Fruit fly (Drosophila melanogaster) whole organism, embryonic: ENCODE results near the gene CG31459.

Experiments used
- Adf1 ChIP-seq: fragments of 200-800 bp; sonication (Bioruptor generic); IDR thresholded peaks from 2 replicates; pipeline ENCODE4 v1.3.6; 2022; ENCODE audit warnings: missing biosample characterization, missing genetic modification characterization
- CG10959 ChIP-seq: fragments of 200-800 bp; sonication (Bioruptor generic); IDR thresholded peaks from 2 replicates; pipeline ENCODE4 v1.3.6; 2022; ENCODE audit warnings: missing biosample characterization, missing genetic modification characterization
- CG11504 ChIP-seq: fragments of 200-800 bp; sonication (Bioruptor generic); optimal IDR thresholded peaks from 3 replicates; lab custom pipeline; 2019; ENCODE audit warnings: missing biosample characterization, mild to moderate bottlenecking, missing genetic modification characterization, moderate library complexity
- CG11695 ChIP-seq: fragments of 200-800 bp; sonication (Bioruptor generic); IDR thresholded peaks from 3 replicates; pipeline ENCODE4 v1.3.6; 2022; ENCODE audit warnings: missing biosample characterization, missing genetic modification characterization
- CG12219 ChIP-seq: fragments of 200-800 bp; sonication (Bioruptor generic); optimal IDR thresholded peaks from 3 replicates; lab custom pipeline; 2018; ENCODE audit warnings: missing biosample characterization, mild to moderate bottlenecking, missing genetic modification characterization
- CG12236 ChIP-seq: fragments of 200-800 bp; sonication (Bioruptor generic); optimal IDR thresholded peaks from 2 replicates; lab custom pipeline; 2016; ENCODE audit warnings: missing biosample characterization, missing genetic modification characterization
- CG13624 ChIP-seq: fragments of 200-800 bp; sonication (Bioruptor generic); optimal IDR thresholded peaks from 2 replicates; lab custom pipeline; 2016; ENCODE audit warnings: missing biosample characterization, missing genetic modification characterization
- CG13775 ChIP-seq: fragments of 200-800 bp; sonication (Bioruptor generic); optimal IDR thresholded peaks from 3 replicates; lab custom pipeline; 2017; ENCODE audit warnings: missing biosample characterization, mild to moderate bottlenecking, missing genetic modification characterization
- CG14710 ChIP-seq: fragments of 200-800 bp; sonication (Bioruptor generic); optimal IDR thresholded peaks from 3 replicates; lab custom pipeline; 2019; ENCODE audit warnings: missing biosample characterization, mild to moderate bottlenecking, missing genetic modification characterization, moderate library complexity
- CG17829 ChIP-seq: fragments of 200-800 bp; optimal IDR thresholded peaks from 2 replicates; lab custom pipeline; 2019; ENCODE audit warnings: missing biosample characterization, mild to moderate bottlenecking, missing genetic modification characterization, moderate library complexity
- CG2678 ChIP-seq: fragments of 200-800 bp; sonication (Bioruptor generic); optimal IDR thresholded peaks from 3 replicates; lab custom pipeline; 2019; ENCODE audit warnings: missing biosample characterization, mild to moderate bottlenecking, missing genetic modification characterization, moderate library complexity
- CG31388 ChIP-seq: fragments of 200-800 bp; sonication (Bioruptor generic); optimal IDR thresholded peaks from 2 replicates; lab custom pipeline; 2016; ENCODE audit warnings: missing biosample characterization, missing genetic modification characterization
- CG3407 ChIP-seq: fragments of 200-800 bp; sonication (Bioruptor generic); optimal IDR thresholded peaks from 2 replicates; lab custom pipeline; 2018; ENCODE audit warnings: missing biosample characterization, mild to moderate bottlenecking, missing genetic modification characterization
- CG34376 ChIP-seq: fragments of 200-800 bp; sonication (Bioruptor generic); optimal IDR thresholded peaks from 2 replicates; lab custom pipeline; 2018; ENCODE audit warnings: missing biosample characterization, mild to moderate bottlenecking, missing genetic modification characterization
- CG3995 ChIP-seq: fragments of 200-800 bp; sonication (Bioruptor generic); optimal IDR thresholded peaks from 3 replicates; lab custom pipeline; 2016; ENCODE audit warnings: missing biosample characterization, missing genetic modification characterization
- CG4424 ChIP-seq: fragments of 200-800 bp; sonication (Bioruptor generic); optimal IDR thresholded peaks from 3 replicates; lab custom pipeline; 2016; ENCODE audit warnings: missing biosample characterization, missing genetic modification characterization
- CG7271 ChIP-seq: fragments of 200-800 bp; sonication (Bioruptor generic); optimal IDR thresholded peaks from 2 replicates; lab custom pipeline; 2018; ENCODE audit warnings: missing biosample characterization, mild to moderate bottlenecking, missing genetic modification characterization, moderate library complexity
- CG7963 ChIP-seq: fragments of 200-800 bp; sonication (Bioruptor generic); IDR thresholded peaks from 3 replicates; pipeline ENCODE4 v1.3.6; 2022; ENCODE audit warnings: missing biosample characterization, missing genetic modification characterization; ENCODE audit not compliant: partially characterized antibody
- CG8089 ChIP-seq: fragments of 200-800 bp; sonication (Bioruptor generic); optimal IDR thresholded peaks from 3 replicates; lab custom pipeline; 2016; ENCODE audit warnings: missing biosample characterization, missing genetic modification characterization
- CG8388 ChIP-seq: fragments of 200-800 bp; sonication (Bioruptor generic); optimal IDR thresholded peaks from 2 replicates; lab custom pipeline; 2019; ENCODE audit warnings: missing biosample characterization, mild to moderate bottlenecking, missing genetic modification characterization, moderate library complexity
- CG8944 ChIP-seq: fragments of 200-800 bp; sonication (Bioruptor generic); optimal IDR thresholded peaks from 3 replicates; lab custom pipeline; 2016; ENCODE audit warnings: missing biosample characterization, missing genetic modification characterization
- CTCF ChIP-seq: fragments of 200-800 bp; sonication (Bioruptor generic); optimal IDR thresholded peaks from 2 replicates; lab custom pipeline; 2017; ENCODE audit warnings: missing biosample characterization, mild to moderate bottlenecking, missing genetic modification characterization, moderate library complexity
- Chrac-16 ChIP-seq: fragments of 200-800 bp; sonication (Bioruptor generic); optimal IDR thresholded peaks from 3 replicates; lab custom pipeline; 2016; ENCODE audit warnings: missing biosample characterization, missing genetic modification characterization
- E2f1 ChIP-seq: fragments of 200-800 bp; sonication (Bioruptor generic); IDR thresholded peaks from 2 replicates; pipeline ENCODE4 v1.3.6; 2022; ENCODE audit warnings: missing biosample characterization, missing genetic modification characterization
- Eip74EF ChIP-seq, 2 experiments: fragments of 200-800 bp in 1 of 2; fragments of >200 bp in 1 of 2; sonication (Bioruptor generic) in 1 of 2; optimal IDR thresholded peaks; 2 replicates each; lab custom pipeline; 2017 to 2019; ENCODE audit warnings: missing biosample characterization in 2 of 2, missing genetic modification characterization in 2 of 2, mild to moderate bottlenecking in 1 of 2, moderate library complexity in 1 of 2
- Fer1 ChIP-seq: fragments of 200-800 bp; sonication (Bioruptor generic); optimal IDR thresholded peaks from 2 replicates; lab custom pipeline; 2017; ENCODE audit warnings: missing biosample characterization, mild to moderate bottlenecking, missing genetic modification characterization
- Fer3 ChIP-seq: fragments of 200-800 bp; sonication (Bioruptor generic); optimal IDR thresholded peaks from 2 replicates; lab custom pipeline; 2018; ENCODE audit warnings: missing biosample characterization, mild to moderate bottlenecking, missing genetic modification characterization, moderate library complexity
- Gsc ChIP-seq: fragments of 200-800 bp; sonication (Bioruptor generic); IDR thresholded peaks from 2 replicates; pipeline ENCODE4 v1.3.6; 2022; ENCODE audit warnings: missing biosample characterization, missing genetic modification characterization
- H2.0 ChIP-seq: fragments of 200-800 bp; sonication (Bioruptor generic); IDR thresholded peaks from 2 replicates; pipeline ENCODE4 v1.3.6; 2022; ENCODE audit warnings: missing biosample characterization, missing genetic modification characterization
- Hmr ChIP-seq: fragments of 200-800 bp; sonication (Bioruptor generic); optimal IDR thresholded peaks from 3 replicates; lab custom pipeline; 2017; ENCODE audit warnings: mild to moderate bottlenecking, missing biosample characterization, missing genetic modification reagents, missing genetic modification characterization
- Jarid2 ChIP-seq: fragments of 200-800 bp; sonication (Bioruptor generic); optimal IDR thresholded peaks from 3 replicates; lab custom pipeline; 2017; ENCODE audit warnings: mild to moderate bottlenecking, missing biosample characterization, missing genetic modification reagents, missing genetic modification characterization
- Nf-YB ChIP-seq: fragments of 200-800 bp; sonication (Bioruptor generic); optimal IDR thresholded peaks from 3 replicates; lab custom pipeline; 2019; ENCODE audit warnings: missing biosample characterization, mild to moderate bottlenecking, missing genetic modification characterization, moderate library complexity
- Spps ChIP-seq: fragments of 200-800 bp; sonication (Bioruptor generic); optimal IDR thresholded peaks from 2 replicates; lab custom pipeline; 2018; ENCODE audit warnings: missing biosample characterization, mild to moderate bottlenecking, missing genetic modification characterization
- Tbp ChIP-seq: fragments of >200 bp; optimal IDR thresholded peaks from 2 replicates; lab custom pipeline; 2018; ENCODE audit warnings: missing biosample characterization, missing genetic modification characterization
- al ChIP-seq: fragments of 200-800 bp; sonication (Bioruptor generic); IDR thresholded peaks from 2 replicates; pipeline ENCODE4 v1.3.6; 2022; ENCODE audit warnings: missing biosample characterization, missing genetic modification characterization
- corto ChIP-seq: fragments of 200-800 bp; sonication (Bioruptor generic); optimal IDR thresholded peaks from 2 replicates; lab custom pipeline; 2016; ENCODE audit warnings: missing biosample characterization, mild to moderate bottlenecking, missing genetic modification characterization, moderate library complexity
- en ChIP-seq: fragments of 200-800 bp; sonication (Bioruptor generic); optimal IDR thresholded peaks from 2 replicates; lab custom pipeline; 2016; ENCODE audit warnings: missing biosample characterization, missing genetic modification characterization
- fd102C ChIP-seq: fragments of 200-800 bp; sonication (Bioruptor generic); optimal IDR thresholded peaks from 2 replicates; lab custom pipeline; 2018; ENCODE audit warnings: missing biosample characterization, mild to moderate bottlenecking, missing genetic modification characterization, moderate library complexity
- ftz-f1 ChIP-seq: fragments of 200-800 bp; sonication (Bioruptor generic); optimal IDR thresholded peaks from 2 replicates; lab custom pipeline; 2016; ENCODE audit warnings: missing biosample characterization, missing genetic modification characterization
- gcm ChIP-seq: fragments of 200-800 bp; sonication (Bioruptor generic); optimal IDR thresholded peaks from 2 replicates; lab custom pipeline; 2019; ENCODE audit warnings: missing biosample characterization, mild to moderate bottlenecking, missing genetic modification characterization, moderate library complexity
- ham ChIP-seq: fragments of 200-800 bp; sonication (Bioruptor generic); IDR thresholded peaks from 2 replicates; pipeline ENCODE4 v1.3.6; 2022; ENCODE audit warnings: missing biosample characterization, missing genetic modification characterization
- hkb ChIP-seq, 2 experiments: fragments of 200-800 bp in 1 of 2; fragments of >200 bp in 1 of 2; sonication (Bioruptor generic) in 1 of 2; IDR thresholded peaks in 1 of 2; optimal IDR thresholded peaks in 1 of 2; 2 replicates each; pipeline versions ENCODE4 v1.3.6 to Lab custom; 2017 to 2022; ENCODE audit warnings: missing biosample characterization in 1 of 2, missing genetic modification characterization in 1 of 2
- jing ChIP-seq: fragments of 200-800 bp; sonication (Bioruptor generic); optimal IDR thresholded peaks from 2 replicates; lab custom pipeline; 2018; ENCODE audit warnings: missing biosample characterization, mild to moderate bottlenecking, missing genetic modification characterization
- mld ChIP-seq: fragments of 200-800 bp; sonication (Bioruptor generic); IDR thresholded peaks from 3 replicates; pipeline ENCODE4 v1.3.6; 2022; ENCODE audit warnings: missing biosample characterization, missing genetic modification characterization; ENCODE audit not compliant: partially characterized antibody
- nerfin-2 ChIP-seq: fragments of 200-800 bp; sonication (Bioruptor generic); IDR thresholded peaks from 2 replicates; pipeline ENCODE4 v1.3.6; 2022; ENCODE audit warnings: missing biosample characterization, missing genetic modification characterization; ENCODE audit not compliant: partially characterized antibody
- phol ChIP-seq: fragments of 200-800 bp; sonication (Bioruptor generic); optimal IDR thresholded peaks from 3 replicates; lab custom pipeline; 2018; ENCODE audit warnings: missing biosample characterization, mild to moderate bottlenecking, missing genetic modification characterization, moderate library complexity
- tin ChIP-seq: fragments of 200-800 bp; sonication (Bioruptor generic); optimal IDR thresholded peaks from 3 replicates; lab custom pipeline; 2016; ENCODE audit warnings: missing biosample characterization, missing genetic modification characterization
- unc-4 ChIP-seq: fragments of 200-800 bp; sonication (Bioruptor generic); IDR thresholded peaks from 2 replicates; pipeline ENCODE4 v1.3.6; 2022; ENCODE audit warnings: missing biosample characterization, missing genetic modification characterization; ENCODE audit not compliant: partially characterized antibody
- unpg ChIP-seq: fragments of 200-800 bp; sonication (Bioruptor generic); optimal IDR thresholded peaks from 3 replicates; lab custom pipeline; 2018; ENCODE audit warnings: missing biosample characterization, mild to moderate bottlenecking, missing genetic modification characterization, moderate library complexity

CG31459 gene

DNA sequence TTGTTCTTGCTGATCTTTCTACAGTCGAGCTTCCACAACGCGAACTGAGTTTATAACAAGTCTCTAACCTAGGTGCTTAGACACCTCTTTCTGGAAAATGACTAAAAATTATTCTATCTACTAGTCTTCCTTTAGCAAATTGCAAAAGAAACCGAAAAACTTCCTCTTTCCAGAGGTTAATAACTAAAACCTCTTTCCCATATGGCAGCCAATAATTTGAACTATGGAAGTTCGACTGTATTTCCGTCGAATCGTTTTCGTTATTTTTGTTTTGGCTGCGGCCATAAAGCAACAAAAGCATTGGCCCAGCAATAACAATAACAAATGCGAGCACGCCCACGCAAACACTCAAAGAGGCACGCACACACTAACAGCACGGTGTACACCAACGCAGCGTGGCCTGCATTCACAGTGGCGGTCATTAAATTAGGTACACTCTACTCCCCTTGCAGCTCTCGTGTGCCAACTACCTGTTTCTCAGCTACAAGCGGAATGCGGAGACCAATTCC is 39.8 kb downstream of the CG31459 start (continued):
- TF ChIP-seq CG14710 (peak; percentile 28), CG12219 (GFP tag; lab: Kevin White, UChicago) (peak; percentile 24), Jarid2 (GFP tag; lab: Kevin White, UChicago) (no peak), Fer3 (tag; lab: Kevin White, UChicago) (peak; percentile 53), gcm (GFP tag; lab: Kevin White, UChicago) (peak; percentile 34), CG2678 (tag; lab: Kevin White, UChicago) (peak; percentile 79), fd102C (GFP tag; lab: Kevin White, UChicago) (no peak), unc-4 (GFP tag; lab: Robert Waterston, UW) (no peak), CG11695 (GFP tag; lab: Robert Waterston, UW) (peak; percentile 52; the same call in 1 of the 3 replicates), phol (tag; lab: Kevin White, UChicago) (peak; percentile 56), CG34376 (peak; percentile 77), CG8089 (GFP tag; lab: Kevin White, UChicago) (no peak), H2.0 (GFP tag; lab: Robert Waterston, UW) (peak; percentile 33; the same call in 1 of the 2 replicates), Chrac-16 (no peak), CG7271 (tag; lab: Kevin White, UChicago) (no peak), tin (peak; percentile 21), CG8944 (peak; percentile 8), E2f1 (0 out of 2 replicates have a peak, but pooled peaks have one; percentile 33), al (GFP tag; lab: Robert Waterston, UW) (0 out of 2 replicates have a peak, but pooled peaks have one; percentile 23), CTCF (GFP tag; lab: Kevin White, UChicago) (no peak), Fer1 (GFP tag; lab: Kevin White, UChicago) (peak; percentile 83), corto (GFP tag; lab: Kevin White, UChicago) (peak; percentile 51), CG8388 (GFP tag; lab: Kevin White, UChicago) (peak; percentile 40), Spps (tag; lab: Kevin White, UChicago) (no peak), Hmr (GFP tag; lab: Kevin White, UChicago) (peak; percentile 61), CG13624 (GFP tag; lab: Kevin White, UChicago) (peak; percentile 46), mld (GFP tag; lab: Robert Waterston, UW) (no peak), Adf1 (peak; percentile 35; the same call in 1 of the 2 replicates), ftz-f1 (no peak), CG17829 (peak; percentile 23), ham (GFP tag; lab: Robert Waterston, UW) (no peak), en (GFP tag; lab: Kevin White, UChicago) (peak; percentile 48), CG3995 (GFP tag; lab: Kevin White, UChicago) (no peak), Nf-YB (GFP tag; lab: Kevin White, UChicago) (peak; percentile 38), CG12236 (GFP tag; lab: Kevin White, UChicago) (no peak), hkb (optimal IDR thresholded peaks at IDR 0.05; lab: Kevin White, UChicago) (no peak), hkb (GFP tag; IDR thresholded peaks at IDR 0.05; lab: Robert Waterston, UW) (no peak), CG7963 (no peak), nerfin-2 (no peak), unpg (GFP tag; lab: Kevin White, UChicago) (peak; percentile 66), CG31388 (GFP tag; lab: Kevin White, UChicago) (no peak), CG13775 (peak; percentile 21), CG3407 (GFP tag; lab: Kevin White, UChicago) (peak; percentile 17), CG4424 (GFP tag; lab: Kevin White, UChicago) (peak; percentile 21), Eip74EF (GFP tag; optimal IDR thresholded peaks at IDR 0.05; lab: Kevin White, UChicago) (peak in 1 of 2 experiments; percentile 71), jing (no peak), Tbp (GFP tag; lab: Kevin White, UChicago) (no peak), CG11504 (tag; lab: Kevin White, UChicago) (peak; percentile 71), Gsc (GFP tag; lab: Robert Waterston, UW) (no peak), CG10959 (no peak)
